Fruit fly (Drosophila melanogaster) whole organism, pupa: ENCODE results near the gene pasi2.

Experiments used
- CG10348 ChIP-seq: fragments of 200-800 bp; sonication (Bioruptor generic); IDR thresholded peaks from 2 replicates; pipeline ENCODE4 v1.3.6; 2022; ENCODE audit warnings: missing biosample characterization, missing genetic modification characterization
- CG12605 ChIP-seq: fragments of 200-800 bp; sonication (Bioruptor generic); IDR thresholded peaks from 2 replicates; pipeline ENCODE4 v1.3.6; 2022; ENCODE audit warnings: missing biosample characterization, missing genetic modification characterization
- CG13204 ChIP-seq: fragments of 200-800 bp; sonication (Bioruptor generic); optimal IDR thresholded peaks from 2 replicates; lab custom pipeline; 2018; ENCODE audit warnings: missing biosample characterization, mild to moderate bottlenecking, missing genetic modification characterization, moderate library complexity
- CG14655 ChIP-seq: fragments of 200-800 bp; sonication (Bioruptor generic); optimal IDR thresholded peaks from 3 replicates; lab custom pipeline; 2017; ENCODE audit warnings: mild to moderate bottlenecking, missing biosample characterization, missing genetic modification reagents, missing genetic modification characterization
- CG15710 ChIP-seq: fragments of 200-800 bp; sonication (Bioruptor generic); optimal IDR thresholded peaks from 2 replicates; lab custom pipeline; 2018; ENCODE audit warnings: missing biosample characterization, mild to moderate bottlenecking, missing genetic modification characterization, moderate library complexity
- CG17806 ChIP-seq: fragments of 200-800 bp; sonication (Bioruptor generic); optimal IDR thresholded peaks from 2 replicates; lab custom pipeline; 2018; ENCODE audit warnings: missing biosample characterization, mild to moderate bottlenecking, missing genetic modification characterization, moderate library complexity
- CG32121 ChIP-seq: fragments of 200-800 bp; sonication (Bioruptor generic); IDR thresholded peaks from 2 replicates; pipeline ENCODE4 v1.3.6; 2022; ENCODE audit warnings: missing biosample characterization, missing genetic modification characterization
- CG34367 ChIP-seq: fragments of 200-800 bp; sonication (Bioruptor generic); optimal IDR thresholded peaks from 2 replicates; lab custom pipeline; 2018; ENCODE audit warnings: missing biosample characterization, mild to moderate bottlenecking, missing genetic modification characterization
- CG4496 ChIP-seq: fragments of 200-800 bp; sonication (Bioruptor generic); IDR thresholded peaks from 3 replicates; pipeline ENCODE4 v1.3.6; 2022; ENCODE audit warnings: missing biosample characterization, missing genetic modification characterization
- CG8159 ChIP-seq: fragments of 200-800 bp; sonication (Bioruptor generic); optimal IDR thresholded peaks from 3 replicates; lab custom pipeline; 2018; ENCODE audit warnings: missing biosample characterization, mild to moderate bottlenecking, missing genetic modification characterization, moderate library complexity
- CG8301 ChIP-seq: fragments of 200-800 bp; sonication (Bioruptor generic); optimal IDR thresholded peaks from 2 replicates; lab custom pipeline; 2018; ENCODE audit warnings: missing biosample characterization, mild to moderate bottlenecking, missing genetic modification characterization
- CG9948 ChIP-seq: fragments of 200-800 bp; sonication (Bioruptor generic); optimal IDR thresholded peaks from 2 replicates; lab custom pipeline; 2018; ENCODE audit warnings: missing biosample characterization, mild to moderate bottlenecking, missing genetic modification characterization, moderate library complexity
- D1 ChIP-seq: fragments of 200-800 bp; sonication (Bioruptor generic); optimal IDR thresholded peaks from 2 replicates; lab custom pipeline; 2018; ENCODE audit warnings: missing biosample characterization, mild to moderate bottlenecking, missing genetic modification characterization, moderate library complexity
- EcR ChIP-seq: fragments of 200-800 bp; sonication (Bioruptor generic); optimal IDR thresholded peaks from 3 replicates; lab custom pipeline; 2019; ENCODE audit warnings: missing biosample characterization, missing genetic modification characterization, mild to moderate bottlenecking, moderate library complexity, missing genetic modification reagents
- Ets98B ChIP-seq: fragments of 200-800 bp; sonication (Bioruptor generic); IDR thresholded peaks from 2 replicates; pipeline ENCODE4 v1.3.6; 2022; ENCODE audit warnings: missing biosample characterization, missing genetic modification characterization
- Pif1A ChIP-seq: fragments of 200-800 bp; sonication (Bioruptor generic); optimal IDR thresholded peaks from 3 replicates; lab custom pipeline; 2016; ENCODE audit warnings: missing biosample characterization, missing genetic modification characterization
- Pif1B ChIP-seq: fragments of 200-800 bp; sonication (Bioruptor generic); optimal IDR thresholded peaks from 3 replicates; lab custom pipeline; 2016; ENCODE audit warnings: missing biosample characterization, missing genetic modification characterization
- Snoo ChIP-seq: fragments of 200-800 bp; sonication (Bioruptor generic); optimal IDR thresholded peaks from 3 replicates; lab custom pipeline; 2017; ENCODE audit warnings: missing biosample characterization, mild to moderate bottlenecking, missing genetic modification characterization, inconsistent platforms
- fd96Ca ChIP-seq: fragments of 200-800 bp; sonication (Bioruptor generic); IDR thresholded peaks from 3 replicates; pipeline ENCODE4 v1.3.6; 2022; ENCODE audit warnings: missing biosample characterization, missing genetic modification characterization
- gl ChIP-seq: fragments of 200-800 bp; sonication (Bioruptor generic); optimal IDR thresholded peaks from 2 replicates; lab custom pipeline; 2018; ENCODE audit warnings: missing biosample characterization, mild to moderate bottlenecking, missing genetic modification characterization
- rn ChIP-seq: fragments of 200-800 bp; sonication (Bioruptor generic); IDR thresholded peaks from 2 replicates; pipeline ENCODE4 v1.3.6; 2022; ENCODE audit warnings: missing biosample characterization, missing genetic modification characterization

The pasi2 gene

DNA sequence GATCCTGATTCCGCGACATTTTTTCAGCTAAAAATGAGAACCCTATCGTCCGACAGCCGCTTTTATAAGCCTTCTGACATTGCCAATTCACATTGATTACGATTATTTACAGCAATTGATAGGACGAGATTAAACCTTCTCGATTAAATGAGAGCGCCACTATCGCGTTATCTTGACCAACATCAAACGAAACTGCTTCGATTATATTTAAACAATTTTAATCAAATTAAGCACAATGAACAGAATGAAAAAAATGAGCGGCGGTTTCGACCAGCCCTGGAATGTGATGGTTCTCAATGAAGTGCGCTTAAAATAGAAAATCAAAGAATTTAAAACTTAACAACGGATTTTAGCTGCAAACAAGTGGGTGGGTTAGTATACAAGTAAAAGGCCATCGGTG lies 3.1 kb upstream of the pasi2 start, which contains the start of gene CG16749:
TSS of gene CG16749 (minus strand) at position 25 of the 400 bp plus-strand sequence.
- TF ChIP-seq Ets98B (no peak), EcR (no peak), CG32121 (no peak), CG8159 (no peak), gl (tag; lab: Kevin White, UChicago) (no peak), CG8301 (tag; lab: Kevin White, UChicago) (no peak), CG4496 (GFP tag; lab: Robert Waterston, UW) (no peak), CG14655 (GFP tag; lab: Kevin White, UChicago) (no peak), D1 (tag; lab: Kevin White, UChicago) (no peak), CG9948 (tag; lab: Kevin White, UChicago) (no peak), Pif1A (no peak), CG10348 (no peak), fd96Ca (GFP tag; lab: Robert Waterston, UW) (no peak), Snoo (tag; lab: Kevin White, UChicago) (no peak), Pif1B (GFP tag; lab: Kevin White, UChicago) (no peak), CG13204 (no peak)

dm6 chr3R:9337402-9338254 lies 2.7 kb downstream of the pasi2 start:
- peak; percentile 66 for TF ChIP-seq EcR
- TF ChIP-seq rn (GFP tag; lab: Robert Waterston, UW): no peak

- TF ChIP-seq rn (GFP tag; lab: Robert Waterston, UW) (no peak), EcR (peak; percentile 95)
- TF ChIP-seq, all 21 proteins: peak for 1
These were observed 3.8 kb downstream of the pasi2 start for dm6 chr3R:9338771-9339170.

- TF ChIP-seq CG34367 (tag; lab: Kevin White, UChicago) (peak; percentile 79), rn (GFP tag; lab: Robert Waterston, UW) (0 out of 2 replicates have a peak, but pooled peaks have one; percentile 5), gl (tag; lab: Kevin White, UChicago) (peak; percentile 13), CG8159 (peak; percentile 80), CG4496 (GFP tag; lab: Robert Waterston, UW) (peak; percentile 57; the same call in 1 of the 3 replicates), CG14655 (GFP tag; lab: Kevin White, UChicago) (peak; percentile 85), CG15710 (tag; lab: Kevin White, UChicago) (peak; percentile 72), CG12605 (peak; percentile 36; the same call in 1 of the 2 replicates), Ets98B (peak; percentile 38; the same call in 1 of the 2 replicates), Pif1B (GFP tag; lab: Kevin White, UChicago) (peak; percentile 44), CG32121 (peak; percentile 66), CG9948 (tag; lab: Kevin White, UChicago) (peak; percentile 86), fd96Ca (GFP tag; lab: Robert Waterston, UW) (no peak; the same call in 2 of the 3 replicates), D1 (tag; lab: Kevin White, UChicago) (peak; percentile 67), Snoo (tag; lab: Kevin White, UChicago) (peak; percentile 50), CG10348 (no peak), CG8301 (tag; lab: Kevin White, UChicago) (peak; percentile 85), CG17806 (tag; lab: Kevin White, UChicago) (peak; percentile 81), Pif1A (peak; percentile 70), CG13204 (no peak), EcR (peak; percentile 47)
These were observed 4.5 kb downstream of the pasi2 start for dm6 chr3R:9339176-9340075.

- TF ChIP-seq D1 (tag; lab: Kevin White, UChicago) (no peak), CG13204 (no peak), EcR (no peak), fd96Ca (GFP tag; lab: Robert Waterston, UW) (no peak), Pif1A (no peak), Ets98B (no peak), Pif1B (GFP tag; lab: Kevin White, UChicago) (no peak), gl (tag; lab: Kevin White, UChicago) (no peak), CG34367 (tag; lab: Kevin White, UChicago) (no peak), rn (GFP tag; lab: Robert Waterston, UW) (no peak), CG8159 (no peak), CG14655 (GFP tag; lab: Kevin White, UChicago) (no peak), CG32121 (no peak), CG10348 (no peak), Snoo (tag; lab: Kevin White, UChicago) (no peak), CG12605 (no peak), CG4496 (GFP tag; lab: Robert Waterston, UW) (no peak), CG9948 (tag; lab: Kevin White, UChicago) (no peak)
These were observed 5.0 kb downstream of the pasi2 start, which contains the start of gene drn for dm6 chr3R:9340076-9340315. drn (plus strand) TSS chr3R:9340216.
